Worm (Caenorhabditis elegans): ENCODE measurements around the gene F28A12.10.

The F28A12.10 gene

ce11 chrV:8667230-8668021, 29.9 kb upstream of the F28A12.10 start:
- TF ChIP-seq ref-1 (GFP tag; conservative IDR thresholded peaks at IDR 0.05) = no peak
- TF ChIP-seq ztf-29 (GFP tag; IDR thresholded peaks at IDR 0.05) = no peak
- TF ChIP-seq klf-2 (GFP tag; conservative IDR thresholded peaks at IDR 0.05) = no peak
- TF ChIP-seq T22C8.4 (GFP tag; IDR thresholded peaks at IDR 0.05) = no peak
- no peak for TF ChIP-seq tab-1 (GFP tag; IDR thresholded peaks at IDR 0.05)
- no peak for TF ChIP-seq flt-1 (GFP tag; IDR thresholded peaks at IDR 0.05)
- TF ChIP-seq ztf-23 (GFP tag; IDR thresholded peaks at IDR 0.05) = no peak
- no peak for TF ChIP-seq cog-1 (tag; optimal IDR thresholded peaks at IDR 0.05)
- no peak for TF ChIP-seq med-1 (GFP tag; optimal IDR thresholded peaks at IDR 0.05; ENCODE audit: insufficient read depth)

- TF ChIP-seq ztf-29 (GFP tag; IDR thresholded peaks at IDR 0.05) (no peak), tab-1 (GFP tag; IDR thresholded peaks at IDR 0.05) (no peak), klf-2 (GFP tag; conservative IDR thresholded peaks at IDR 0.05) (no peak), ref-1 (GFP tag; conservative IDR thresholded peaks at IDR 0.05) (no peak), med-1 (GFP tag; optimal IDR thresholded peaks at IDR 0.05; ENCODE audit: insufficient read depth) (no peak), flt-1 (GFP tag; IDR thresholded peaks at IDR 0.05) (no peak), ztf-23 (GFP tag; IDR thresholded peaks at IDR 0.05) (no peak), cog-1 (tag; optimal IDR thresholded peaks at IDR 0.05) (no peak), T22C8.4 (GFP tag; IDR thresholded peaks at IDR 0.05) (no peak)
Observed at ce11 chrV:8665765-8666164, 28.2 kb upstream of the F28A12.10 start, which contains the start of gene ZC190.4. TSS of gene ZC190.4 (plus strand) at chrV:8666065.

ce11 chrV:8663023-8663422, 25.5 kb upstream of the F28A12.10 start:
- TF ChIP-seq med-1 (GFP tag; optimal IDR thresholded peaks at IDR 0.05; ENCODE audit: insufficient read depth) = no peak
- TF ChIP-seq tab-1 (GFP tag; IDR thresholded peaks at IDR 0.05) = no peak
- no peak for TF ChIP-seq klf-2 (GFP tag; conservative IDR thresholded peaks at IDR 0.05)
- TF ChIP-seq T22C8.4 (GFP tag; IDR thresholded peaks at IDR 0.05) = no peak
- TF ChIP-seq cog-1 (tag; optimal IDR thresholded peaks at IDR 0.05) = no peak
- no peak for TF ChIP-seq ztf-29 (GFP tag; IDR thresholded peaks at IDR 0.05)
- no peak for TF ChIP-seq ref-1 (GFP tag; conservative IDR thresholded peaks at IDR 0.05)
- no peak for TF ChIP-seq flt-1 (GFP tag; IDR thresholded peaks at IDR 0.05)
- no peak for TF ChIP-seq ztf-23 (GFP tag; IDR thresholded peaks at IDR 0.05)

- TF ChIP-seq ztf-29 (GFP tag; IDR thresholded peaks at IDR 0.05) = no peak
- no peak for TF ChIP-seq ref-1 (GFP tag; conservative IDR thresholded peaks at IDR 0.05)
- no peak for TF ChIP-seq cog-1 (tag; optimal IDR thresholded peaks at IDR 0.05)
Observed at ce11 chrV:8662056-8663006, 24.8 kb upstream of the F28A12.10 start.

ce11 chrV:8661241-8661954, 23.8 kb upstream of the F28A12.10 start:
- TF ChIP-seq T22C8.4 (GFP tag; IDR thresholded peaks at IDR 0.05) (no peak), klf-2 (GFP tag; conservative IDR thresholded peaks at IDR 0.05) (no peak), flt-1 (GFP tag; IDR thresholded peaks at IDR 0.05) (no peak), cog-1 (tag; optimal IDR thresholded peaks at IDR 0.05) (no peak), med-1 (GFP tag; optimal IDR thresholded peaks at IDR 0.05; ENCODE audit: insufficient read depth) (no peak), ref-1 (GFP tag; conservative IDR thresholded peaks at IDR 0.05) (no peak), ztf-29 (GFP tag; IDR thresholded peaks at IDR 0.05) (no peak), tab-1 (GFP tag; IDR thresholded peaks at IDR 0.05) (no peak), ztf-23 (GFP tag; IDR thresholded peaks at IDR 0.05) (no peak)

ce11 chrV:8660475-8660874, 22.9 kb upstream of the F28A12.10 start:
- no peak for TF ChIP-seq ztf-29 (GFP tag; IDR thresholded peaks at IDR 0.05)
- TF ChIP-seq flt-1 (GFP tag; IDR thresholded peaks at IDR 0.05) = no peak
- no peak for TF ChIP-seq med-1 (GFP tag; optimal IDR thresholded peaks at IDR 0.05; ENCODE audit: insufficient read depth)
- no peak for TF ChIP-seq klf-2 (GFP tag; conservative IDR thresholded peaks at IDR 0.05)
- TF ChIP-seq T22C8.4 (GFP tag; IDR thresholded peaks at IDR 0.05) = no peak
- no peak for TF ChIP-seq ztf-23 (GFP tag; IDR thresholded peaks at IDR 0.05)

- TF ChIP-seq ztf-29 (GFP tag; IDR thresholded peaks at IDR 0.05) (no peak), flt-1 (GFP tag; IDR thresholded peaks at IDR 0.05) (no peak), ref-1 (GFP tag; conservative IDR thresholded peaks at IDR 0.05) (no peak), T22C8.4 (GFP tag; IDR thresholded peaks at IDR 0.05) (no peak), med-1 (GFP tag; optimal IDR thresholded peaks at IDR 0.05; ENCODE audit: insufficient read depth) (no peak)
Observed at ce11 chrV:8658577-8659362, 21.2 kb upstream of the F28A12.10 start.

- no peak for TF ChIP-seq tab-1 (GFP tag; IDR thresholded peaks at IDR 0.05)
- no peak for TF ChIP-seq flt-1 (GFP tag; IDR thresholded peaks at IDR 0.05)
- no peak for TF ChIP-seq klf-2 (GFP tag; conservative IDR thresholded peaks at IDR 0.05)
- TF ChIP-seq ref-1 (GFP tag; conservative IDR thresholded peaks at IDR 0.05) = no peak
- TF ChIP-seq med-1 (GFP tag; optimal IDR thresholded peaks at IDR 0.05; ENCODE audit: insufficient read depth) = no peak
- no peak for TF ChIP-seq ztf-29 (GFP tag; IDR thresholded peaks at IDR 0.05)
- no peak for TF ChIP-seq ztf-23 (GFP tag; IDR thresholded peaks at IDR 0.05)
- no peak for TF ChIP-seq T22C8.4 (GFP tag; IDR thresholded peaks at IDR 0.05)
Observed at ce11 chrV:8657911-8658310, 20.3 kb upstream of the F28A12.10 start.
